Fruit fly (Drosophila melanogaster): ENCODE measurements around the gene CG5274.

CG5274 gene

DNA sequence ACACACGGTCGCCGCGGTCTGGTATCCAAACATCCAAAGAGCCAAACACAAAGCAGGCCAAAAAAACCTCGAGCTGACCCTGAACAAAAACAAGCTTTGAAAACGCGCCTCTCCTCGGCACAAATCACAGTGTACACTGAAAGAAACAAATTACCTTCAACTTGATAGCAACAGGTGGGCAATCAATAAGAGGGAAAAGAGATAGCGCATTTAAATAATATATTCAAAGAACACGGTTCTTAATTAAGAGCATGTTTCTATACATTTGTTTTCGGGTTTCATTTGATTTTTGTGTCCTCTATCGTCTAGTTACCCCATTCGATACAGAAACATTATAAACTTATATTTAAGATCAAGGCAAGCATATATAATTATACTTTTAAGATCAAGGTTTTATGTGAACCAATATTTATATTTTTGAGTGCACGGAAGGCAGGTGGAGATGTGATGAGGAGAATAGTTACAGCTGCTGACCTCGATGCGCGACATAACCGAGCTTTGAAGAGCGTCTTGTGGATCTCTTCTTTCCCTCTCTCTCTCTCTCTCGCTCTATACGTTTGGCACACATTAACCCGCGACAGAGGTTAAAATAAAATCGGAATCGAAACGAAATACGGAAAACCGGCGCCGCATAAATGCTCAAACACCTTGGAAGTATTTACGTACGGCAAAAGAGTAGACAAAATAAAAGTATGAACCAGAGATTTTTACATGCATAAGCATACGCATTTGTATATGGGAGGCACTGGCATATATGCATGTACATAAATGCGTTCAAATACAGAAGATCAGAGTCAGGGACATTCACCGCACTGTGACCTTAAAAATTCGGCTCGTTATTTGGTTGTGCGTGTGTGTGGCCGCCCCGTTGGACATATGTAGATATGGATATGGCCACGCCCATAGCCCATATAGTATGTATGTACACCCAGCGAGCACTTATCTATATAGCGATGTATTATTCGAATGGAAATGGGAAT, 28.9 kb downstream of the CG5274 start (continued):
- TF ChIP-seq CG11247 (GFP tag; IDR thresholded peaks at IDR 0.05) (0 out of 2 replicates have a peak, but pooled peaks have one; percentile 28), ab (GFP tag; optimal IDR thresholded peaks at IDR 0.05) (peak; percentile 62), CG6854 (GFP tag; optimal IDR thresholded peaks at IDR 0.05) (peak; percentile 87), Dip3 (GFP tag; optimal IDR thresholded peaks at IDR 0.05) (peak; percentile 72), pb (GFP tag; optimal IDR thresholded peaks at IDR 0.05) (peak; percentile 38), Med (GFP tag) (peak; percentile 93), knrl (GFP tag; IDR thresholded peaks at IDR 0.05; ENCODE audit: partially characterized antibody) (no peak), CG7372 (GFP tag; IDR thresholded peaks at IDR 0.05) (peak; percentile 71), CG8290 (GFP tag; optimal IDR thresholded peaks at IDR 0.05) (peak; percentile 37), CG8290 (tag; optimal IDR thresholded peaks at IDR 0.05) (peak in 1 of 2 experiments; percentile 59), CG9932 (GFP tag; IDR thresholded peaks at IDR 0.05) (peak; percentile 80), CG4854 (GFP tag; optimal IDR thresholded peaks at IDR 0.05) (peak; percentile 75), Bteb2 (GFP tag; optimal IDR thresholded peaks at IDR 0.05) (peak; percentile 71), jumu (GFP tag; optimal IDR thresholded peaks at IDR 0.05) (peak; percentile 63), CG14667 (GFP tag; IDR thresholded peaks at IDR 0.05) (peak; percentile 47), CG10979 (tag; optimal IDR thresholded peaks at IDR 0.05) (peak; percentile 87), CG18599 (GFP tag; optimal IDR thresholded peaks at IDR 0.05) (peak; percentile 85), ham (GFP tag; IDR thresholded peaks at IDR 0.05) (peak; percentile 42; the same call in 1 of the 2 replicates), CG7928 (GFP tag; optimal IDR thresholded peaks at IDR 0.05) (peak; percentile 51), fd102C (GFP tag; optimal IDR thresholded peaks at IDR 0.05) (no peak), CG6272 (GFP tag; IDR thresholded peaks at IDR 0.05) (peak; percentile 53), CG13424 (tag; optimal IDR thresholded peaks at IDR 0.05) (peak; percentile 91), Hr78 (GFP tag; optimal IDR thresholded peaks at IDR 0.05) (peak in 1 of 2 experiments; percentile 93), Oli (tag; optimal IDR thresholded peaks at IDR 0.05) (peak; percentile 92), Usf (GFP tag; optimal IDR thresholded peaks at IDR 0.05) (peak; percentile 39), CG10267 (tag; optimal IDR thresholded peaks at IDR 0.05) (peak; percentile 82), CG9817 (tag; optimal IDR thresholded peaks at IDR 0.05) (peak; percentile 82), lov (optimal IDR thresholded peaks at IDR 0.05) (no peak), lov (GFP tag; IDR thresholded peaks at IDR 0.05) (no peak), chm (GFP tag; IDR thresholded peaks at IDR 0.05) (no peak), HmgD (GFP tag; optimal IDR thresholded peaks at IDR 0.05) (no peak), CG15073 (GFP tag; optimal IDR thresholded peaks at IDR 0.05) (no peak), CG9215 (GFP tag; IDR thresholded peaks at IDR 0.05) (peak; percentile 67), Six4 (GFP tag; optimal IDR thresholded peaks at IDR 0.05) (peak; percentile 69), CG6654 (GFP tag; optimal IDR thresholded peaks at IDR 0.05) (peak; percentile 47), CG1647 (GFP tag; optimal IDR thresholded peaks at IDR 0.05) (peak; percentile 65), Mrtf (GFP tag; IDR thresholded peaks at IDR 0.05) (peak; percentile 63; the same call in 1 of the 3 replicates), ftz-f1 (GFP tag; optimal IDR thresholded peaks at IDR 0.05) (peak; percentile 85), cad (GFP tag; optimal IDR thresholded peaks at IDR 0.05) (no peak), sens-2 (GFP tag; IDR thresholded peaks at IDR 0.05) (no peak), sqz (GFP tag; optimal IDR thresholded peaks at IDR 0.05) (peak; percentile 76), sim (GFP tag; IDR thresholded peaks at IDR 0.05) (no peak; the same call in 1 of the 2 replicates), CG17802 (tag; optimal IDR thresholded peaks at IDR 0.05) (peak; percentile 56), Rx (GFP tag; IDR thresholded peaks at IDR 0.05) (peak; percentile 48; the same call in 1 of the 2 replicates), prd (optimal IDR thresholded peaks at IDR 0.05) (no peak), prd (GFP tag; IDR thresholded peaks at IDR 0.05) (peak; percentile 81), Hsf (GFP tag; optimal IDR thresholded peaks at IDR 0.05) (peak; percentile 86), CG4328 (GFP tag; optimal IDR thresholded peaks at IDR 0.05) (peak; percentile 67), CG3065 (GFP tag; optimal IDR thresholded peaks at IDR 0.05) (peak; percentile 33)

All from whole organism, embryonic.